Worm (Caenorhabditis elegans) whole organism, young adult: ENCODE data around the gene C52E2.2.

Experiments
- bed-1 ChIP-seq: fragments of 200-800 bp; sonication (Bioruptor generic); IDR thresholded peaks from 2 replicates; pipeline ENCODE4 v1.3.6; 2022; ENCODE audit warnings: missing genetic modification reagents, missing genetic modification characterization, missing compliant biosample characterization
- bed-2 ChIP-seq: fragments of 200-800 bp; sonication (Bioruptor generic); IDR thresholded peaks from 2 replicates; pipeline ENCODE4 v1.3.6; 2022; ENCODE audit warnings: missing genetic modification reagents, missing genetic modification characterization, missing compliant biosample characterization
- dpl-1 ChIP-seq: fragments of 150-350 bp; optimal IDR thresholded peaks from 2 replicates; lab custom pipeline; 2014; ENCODE audit warnings: missing biosample characterization, missing genetic modification reagents, missing genetic modification characterization
- lin-26 ChIP-seq: fragments of 200-800 bp; sonication (Bioruptor generic); IDR thresholded peaks from 2 replicates; pipeline ENCODE4 v1.3.6; 2022; ENCODE audit warnings: missing genetic modification reagents, missing genetic modification characterization, missing compliant biosample characterization
- lin-35 ChIP-seq, 3 experiments: fragments of 150-350 bp in 2 of 3; sonication (generic microtip) in 1 of 3; optimal IDR thresholded peaks; 2 replicates each; lab custom pipeline; 2014 to 2018; ENCODE audit warnings: missing biosample characterization in 3 of 3, missing genetic modification characterization in 3 of 3, missing genetic modification reagents in 3 of 3
- nfya-1 ChIP-seq: sonication (generic microtip); optimal IDR thresholded peaks from 2 replicates; lab custom pipeline; 2017; ENCODE audit warnings: antibody characterized with exemption, missing compliant biosample characterization, missing genetic modification characterization, borderline replicate concordance; ENCODE audit not compliant: insufficient read depth
- nfyb-1 ChIP-seq: fragments of 200-800 bp; sonication (Bioruptor generic); IDR thresholded peaks from 2 replicates; pipeline ENCODE4 v1.3.6; 2022; ENCODE audit warnings: missing genetic modification reagents, missing genetic modification characterization, missing compliant biosample characterization
- nhr-90 ChIP-seq: sonication (generic microtip); optimal IDR thresholded peaks from 2 replicates; lab custom pipeline; 2016; ENCODE audit warnings: missing genotype, mild to moderate bottlenecking, missing genetic modification characterization, missing compliant biosample characterization
- rcor-1 ChIP-seq: fragments of 200-800 bp; sonication (Bioruptor generic); IDR thresholded peaks from 2 replicates; pipeline ENCODE4 v1.3.6; 2022; ENCODE audit warnings: missing genetic modification reagents, missing genetic modification characterization, missing compliant biosample characterization
- sptf-2 ChIP-seq: fragments of 200-800 bp; sonication (Bioruptor generic); optimal IDR thresholded peaks from 2 replicates; lab custom pipeline; 2018; ENCODE audit warnings: mild to moderate bottlenecking, missing genetic modification characterization, missing compliant biosample characterization
- unc-130 ChIP-seq: sonication (generic microtip); optimal IDR thresholded peaks from 2 replicates; lab custom pipeline; 2016; ENCODE audit warnings: missing genetic modification reagents, missing genetic modification characterization, missing compliant biosample characterization
- ztf-18 ChIP-seq: sonication (generic microtip); optimal IDR thresholded peaks from 2 replicates; lab custom pipeline; 2016; ENCODE audit warnings: missing genotype, mild to moderate bottlenecking, missing genetic modification characterization, missing compliant biosample characterization

ce11 chrII:1890682-1891081, 38.1 kb downstream of the C52E2.2 start, which contains the start of gene math-9:
- TF ChIP-seq nfya-1 (tag; lab: Kevin White, UChicago) (no peak), sptf-2 (no peak), lin-26 (GFP tag; lab: Robert Waterston, UW) (no peak), lin-35 (GFP tag; optimal IDR thresholded peaks at IDR 0.05; lab: Kevin White, UChicago) (no peak), rcor-1 (GFP tag; lab: Robert Waterston, UW) (no peak), bed-1 (GFP tag; lab: Robert Waterston, UW) (no peak), unc-130 (no peak), nhr-90 (tag; lab: Kevin White, UChicago) (no peak), nfyb-1 (no peak), ztf-18 (tag; lab: Kevin White, UChicago) (no peak), dpl-1 (GFP tag; lab: Kevin White, UChicago) (no peak), bed-2 (no peak)
